Worm (Caenorhabditis elegans) whole organism, early embryonic: Measurements from ENCODE around the gene cdc-48.1.

Source experiments
- B0310.2 ChIP-seq: sonication (generic microtip); optimal IDR thresholded peaks from 2 replicates; lab custom pipeline; 2016; ENCODE audit warnings: mild to moderate bottlenecking, missing genetic modification characterization, missing compliant biosample characterization
- aly-1 ChIP-seq: sonication (generic microtip); optimal IDR thresholded peaks from 2 replicates; lab custom pipeline; 2016; ENCODE audit warnings: missing genetic modification characterization, missing compliant biosample characterization
- ama-1 ChIP-seq: fragments of 150-350 bp; optimal IDR thresholded peaks from 2 replicates; lab custom pipeline; 2014
- ceh-13 ChIP-seq: fragments of 200-800 bp; sonication (Bioruptor generic); optimal IDR thresholded peaks from 2 replicates; lab custom pipeline; 2018; ENCODE audit warnings: mild to moderate bottlenecking, missing genetic modification characterization, missing compliant biosample characterization
- ceh-36 ChIP-seq: sonication (generic microtip); optimal IDR thresholded peaks from 2 replicates; lab custom pipeline; 2016; ENCODE audit warnings: missing genetic modification characterization, inconsistent platforms, missing compliant biosample characterization
- ets-7 ChIP-seq: sonication (generic microtip); optimal IDR thresholded peaks from 2 replicates; lab custom pipeline; 2016; ENCODE audit warnings: missing genotype, missing genetic modification characterization, missing compliant biosample characterization
- flt-1 ChIP-seq: fragments of 200-800 bp; sonication (Bioruptor generic); IDR thresholded peaks from 2 replicates; pipeline ENCODE4 v1.3.6; 2022; ENCODE audit warnings: missing genetic modification characterization, missing compliant biosample characterization
- hmbx-1 ChIP-seq: sonication (generic microtip); optimal IDR thresholded peaks from 2 replicates; lab custom pipeline; 2016; ENCODE audit warnings: mild to moderate bottlenecking, missing genetic modification characterization, missing compliant biosample characterization
- hnd-1 ChIP-seq: sonication (generic microtip); optimal IDR thresholded peaks from 2 replicates; lab custom pipeline; 2016; ENCODE audit warnings: missing genetic modification characterization, missing compliant biosample characterization
- pes-1 ChIP-seq: fragments of 200-800 bp; sonication (Bioruptor generic); IDR thresholded peaks from 2 replicates; pipeline ENCODE4 v1.3.6; 2022; ENCODE audit warnings: missing genetic modification reagents, missing genetic modification characterization, missing compliant biosample characterization
- sea-1 ChIP-seq: fragments of 200-800 bp; sonication (Bioruptor generic); conservative IDR thresholded peaks from 2 replicates; pipeline ENCODE4 v1.3.6; 2022; ENCODE audit warnings: missing genetic modification characterization, missing compliant biosample characterization
- tbx-11 ChIP-seq: fragments of 200-800 bp; sonication (Bioruptor generic); IDR thresholded peaks from 2 replicates; pipeline ENCODE4 v1.3.6; 2022; ENCODE audit warnings: missing genetic modification characterization, missing compliant biosample characterization

ce11 chrII:10537988-10538387 lies 25.2 kb downstream of the cdc-48.1 start:
- TF ChIP-seq ets-7 (tag; lab: Kevin White, UChicago) (no peak), flt-1 (GFP tag; lab: Robert Waterston, UW) (no peak), ama-1 (no peak), tbx-11 (GFP tag; lab: Robert Waterston, UW) (no peak), ceh-36 (tag; lab: Kevin White, UChicago) (no peak), pes-1 (no peak), aly-1 (no peak), sea-1 (GFP tag; lab: Robert Waterston, UW) (no peak), ceh-13 (GFP tag; lab: Kevin White, UChicago) (no peak), B0310.2 (tag; lab: Kevin White, UChicago) (no peak), hmbx-1 (no peak), hnd-1 (no peak)
